Worm (Caenorhabditis elegans) whole organism, L3 larva: ENCODE measurements around the gene C55C3.3.

Experiments used
- R02D3.7 ChIP-seq: fragments of 150-350 bp; optimal IDR thresholded peaks from 2 replicates; lab custom pipeline; 2014; ENCODE audit warnings: missing biosample characterization, missing genetic modification characterization
- ZK546.5 ChIP-seq: sonication (generic microtip); optimal IDR thresholded peaks from 2 replicates; lab custom pipeline; 2017; ENCODE audit warnings: missing biosample characterization, missing genetic modification characterization
- ama-1 ChIP-seq: fragments of 150-350 bp; optimal IDR thresholded peaks from 2 replicates; lab custom pipeline; 2018
- ceh-16 ChIP-seq: sonication (generic microtip); optimal IDR thresholded peaks from 2 replicates; lab custom pipeline; 2017; ENCODE audit warnings: missing biosample characterization, missing genetic modification characterization
- ceh-28 ChIP-seq: fragments of 150-350 bp; optimal IDR thresholded peaks from 2 replicates; lab custom pipeline; 2014; ENCODE audit warnings: missing biosample characterization, missing genetic modification reagents, missing genetic modification characterization
- ceh-82 ChIP-seq: fragments of 150-350 bp; optimal IDR thresholded peaks from 2 replicates; lab custom pipeline; 2014; ENCODE audit warnings: missing biosample characterization, missing genetic modification characterization
- egl-27 ChIP-seq: sonication (generic microtip); optimal IDR thresholded peaks from 4 replicates; lab custom pipeline; 2017; ENCODE audit warnings: missing biosample characterization, missing genetic modification reagents, missing genetic modification characterization
- elt-2 ChIP-seq: sonication (generic microtip); optimal IDR thresholded peaks from 2 replicates; lab custom pipeline; 2016; ENCODE audit warnings: missing genetic modification reagents, mild to moderate bottlenecking, missing genetic modification characterization, missing compliant biosample characterization
- fkh-2 ChIP-seq: fragments of 150-350 bp; optimal IDR thresholded peaks from 2 replicates; lab custom pipeline; 2014; ENCODE audit warnings: missing biosample characterization, missing genetic modification reagents, missing genetic modification characterization
- fos-1 ChIP-seq: fragments of 150-350 bp; optimal IDR thresholded peaks from 2 replicates; lab custom pipeline; 2014; ENCODE audit warnings: missing biosample characterization, missing genetic modification characterization
- hmg-11 ChIP-seq: sonication (generic microtip); optimal IDR thresholded peaks from 2 replicates; lab custom pipeline; 2016; ENCODE audit warnings: missing genetic modification characterization, missing compliant biosample characterization
- jun-1 ChIP-seq: fragments of 150-350 bp; optimal IDR thresholded peaks from 2 replicates; lab custom pipeline; 2014; ENCODE audit warnings: missing biosample characterization, missing genetic modification reagents, missing genetic modification characterization
- lin-15B ChIP-seq: fragments of 150-350 bp; optimal IDR thresholded peaks from 2 replicates; lab custom pipeline; 2014; ENCODE audit warnings: missing biosample characterization, missing genetic modification characterization
- lin-39 ChIP-seq: fragments of 150-350 bp; optimal IDR thresholded peaks from 2 replicates; lab custom pipeline; 2018; ENCODE audit warnings: missing biosample characterization, missing genetic modification reagents, missing genetic modification characterization
- lsy-12 ChIP-seq: sonication (generic microtip); optimal IDR thresholded peaks from 2 replicates; lab custom pipeline; 2016; ENCODE audit warnings: mild to moderate bottlenecking, missing genetic modification characterization, missing compliant biosample characterization
- nfya-1 ChIP-seq: sonication (generic microtip); optimal IDR thresholded peaks from 2 replicates; lab custom pipeline; 2017; ENCODE audit warnings: missing genetic modification characterization, mild to moderate bottlenecking, missing compliant biosample characterization, antibody characterized with exemption, moderate library complexity; ENCODE audit not compliant: insufficient read depth
- nhr-12 ChIP-seq: fragments of 150-350 bp; optimal IDR thresholded peaks from 2 replicates; lab custom pipeline; 2014; ENCODE audit warnings: missing biosample characterization, missing genetic modification characterization
- nhr-23 ChIP-seq: fragments of 150-350 bp; optimal IDR thresholded peaks from 2 replicates; lab custom pipeline; 2014; ENCODE audit warnings: missing biosample characterization, missing genetic modification reagents, missing genetic modification characterization
- nhr-237 ChIP-seq: fragments of 150-350 bp; optimal IDR thresholded peaks from 2 replicates; lab custom pipeline; 2014; ENCODE audit warnings: missing biosample characterization, missing genetic modification characterization
- nhr-25 ChIP-seq: sonication (generic microtip); optimal IDR thresholded peaks from 2 replicates; lab custom pipeline; 2017; ENCODE audit warnings: missing biosample characterization, missing genetic modification characterization
- nhr-28 ChIP-seq: fragments of 150-350 bp; optimal IDR thresholded peaks from 2 replicates; lab custom pipeline; 2014; ENCODE audit warnings: missing biosample characterization, missing genetic modification characterization
- nhr-43 ChIP-seq: sonication (generic microtip); optimal IDR thresholded peaks from 2 replicates; lab custom pipeline; 2016; ENCODE audit warnings: mild to moderate bottlenecking, missing genetic modification characterization, missing compliant biosample characterization; ENCODE audit not compliant: poor library complexity, severe bottlenecking
- nhr-77 ChIP-seq: fragments of 150-350 bp; optimal IDR thresholded peaks from 2 replicates; lab custom pipeline; 2014; ENCODE audit warnings: missing biosample characterization, missing genetic modification characterization
- pha-4 ChIP-seq: fragments of 150-350 bp; optimal IDR thresholded peaks from 2 replicates; lab custom pipeline; 2014; ENCODE audit warnings: missing biosample characterization, missing genetic modification reagents, missing genetic modification characterization
- pqm-1 ChIP-seq: fragments of 150-350 bp; optimal IDR thresholded peaks from 2 replicates; lab custom pipeline; 2017; ENCODE audit warnings: missing biosample characterization, missing genetic modification characterization, inconsistent platforms
- skn-1 ChIP-seq: fragments of 150-350 bp; optimal IDR thresholded peaks from 2 replicates; lab custom pipeline; 2014; ENCODE audit warnings: missing biosample characterization, missing genetic modification characterization
- snpc-4 ChIP-seq: fragments of 150-350 bp; optimal IDR thresholded peaks from 2 replicates; lab custom pipeline; 2014; ENCODE audit warnings: missing biosample characterization, missing genetic modification characterization
- tbx-2 ChIP-seq: sonication (generic microtip); optimal IDR thresholded peaks from 2 replicates; lab custom pipeline; 2016; ENCODE audit warnings: mild to moderate bottlenecking, missing genetic modification characterization, missing compliant biosample characterization
- unc-39 ChIP-seq: sonication (generic microtip); optimal IDR thresholded peaks from 4 replicates; lab custom pipeline; 2017; ENCODE audit warnings: missing biosample characterization, missing genetic modification characterization
- unc-62 ChIP-seq: fragments of 150-350 bp; sonication (generic microtip); optimal IDR thresholded peaks from 4 replicates; lab custom pipeline; 2014; ENCODE audit warnings: missing biosample characterization, missing genetic modification reagents, missing genetic modification characterization
- ztf-11 ChIP-seq: fragments of 150-350 bp; optimal IDR thresholded peaks from 2 replicates; lab custom pipeline; 2014; ENCODE audit warnings: missing biosample characterization, missing genetic modification characterization
- ztf-4 ChIP-seq: fragments of 150-350 bp; optimal IDR thresholded peaks from 2 replicates; lab custom pipeline; 2014; ENCODE audit warnings: missing biosample characterization, missing genetic modification characterization

Gene C55C3.3

ce11 chrIV:5685014-5685413 lies at the start of gene C55C3.3:
C55C3.3 (plus strand) TSS chrIV:5685287.
- no peak for TF ChIP-seq unc-62 (GFP tag; lab: Kevin White, UChicago)
- no peak for TF ChIP-seq nhr-23 (tag; lab: Kevin White, UChicago)
- TF ChIP-seq ceh-28 = peak; percentile 97
- no peak for TF ChIP-seq elt-2 (tag; lab: Kevin White, UChicago)
- TF ChIP-seq, all 47 proteins: peak for 1

ce11 chrIV:5635551-5635950 lies 49.5 kb upstream of the C55C3.3 start, which contains the start of gene srd-13:
srd-13 (minus strand) TSS chrIV:5635651.
- TF ChIP-seq nhr-237 (tag; lab: Kevin White, UChicago) (no peak), nhr-25 (tag; lab: Kevin White, UChicago) (no peak), ztf-4 (tag; lab: Kevin White, UChicago) (no peak), pqm-1 (tag; lab: Kevin White, UChicago) (no peak), fkh-2 (no peak), nhr-77 (no peak), lsy-12 (tag; lab: Kevin White, UChicago) (no peak)
- TF ChIP-seq, all 47 proteins: peak for 0

ce11 chrIV:5645514-5646052 lies 39.5 kb upstream of the C55C3.3 start, which contains the start of the genes srd-8 and B0547.2:
srd-8 (minus strand) TSS chrIV:5645614.
B0547.2 (plus strand) TSS chrIV:5646002.
- TF ChIP-seq hmg-11 (tag; lab: Kevin White, UChicago) = no peak
- no peak for TF ChIP-seq unc-62 (GFP tag; lab: Kevin White, UChicago)
- TF ChIP-seq nhr-12 (tag; lab: Kevin White, UChicago) = no peak
- no peak for TF ChIP-seq nhr-28 (tag; lab: Kevin White, UChicago)
- TF ChIP-seq fos-1 (tag; lab: Kevin White, UChicago) = no peak
- TF ChIP-seq jun-1 = no peak
- no peak for TF ChIP-seq tbx-2
- TF ChIP-seq snpc-4 = no peak
- TF ChIP-seq ZK546.5 (tag; lab: Kevin White, UChicago) = no peak
- no peak for TF ChIP-seq elt-2 (tag; lab: Kevin White, UChicago)
- TF ChIP-seq unc-39 (tag; lab: Kevin White, UChicago) = no peak
- TF ChIP-seq ceh-28 = no peak
- no peak for TF ChIP-seq nhr-237 (tag; lab: Kevin White, UChicago)
- TF ChIP-seq ztf-11 (tag; lab: Kevin White, UChicago) = no peak
- no peak for TF ChIP-seq pha-4
- TF ChIP-seq lin-39 (tag; lab: Kevin White, UChicago) = no peak
- TF ChIP-seq egl-27 (tag; lab: Kevin White, UChicago) = no peak

- TF ChIP-seq lin-15B (tag; lab: Kevin White, UChicago) = peak; percentile 20
- no peak for TF ChIP-seq nhr-43
- TF ChIP-seq skn-1 (tag; lab: Kevin White, UChicago) = no peak
- peak; percentile 56 for TF ChIP-seq pha-4
- TF ChIP-seq R02D3.7 (tag; lab: Kevin White, UChicago) = peak; percentile 90
- TF ChIP-seq nfya-1 (tag; lab: Kevin White, UChicago) = peak; percentile 15
- TF ChIP-seq nhr-237 (tag; lab: Kevin White, UChicago) = no peak
These were observed 36.0 kb upstream of the C55C3.3 start, which contains the start of gene csn-5 for ce11 chrIV:5649073-5649583. csn-5 (plus strand) TSS chrIV:5649533.

- TF ChIP-seq nhr-43 = peak; percentile 11
- no peak for TF ChIP-seq nhr-28 (tag; lab: Kevin White, UChicago)
These were observed 34.2 kb upstream of the C55C3.3 start for ce11 chrIV:5650761-5651332.

DNA sequence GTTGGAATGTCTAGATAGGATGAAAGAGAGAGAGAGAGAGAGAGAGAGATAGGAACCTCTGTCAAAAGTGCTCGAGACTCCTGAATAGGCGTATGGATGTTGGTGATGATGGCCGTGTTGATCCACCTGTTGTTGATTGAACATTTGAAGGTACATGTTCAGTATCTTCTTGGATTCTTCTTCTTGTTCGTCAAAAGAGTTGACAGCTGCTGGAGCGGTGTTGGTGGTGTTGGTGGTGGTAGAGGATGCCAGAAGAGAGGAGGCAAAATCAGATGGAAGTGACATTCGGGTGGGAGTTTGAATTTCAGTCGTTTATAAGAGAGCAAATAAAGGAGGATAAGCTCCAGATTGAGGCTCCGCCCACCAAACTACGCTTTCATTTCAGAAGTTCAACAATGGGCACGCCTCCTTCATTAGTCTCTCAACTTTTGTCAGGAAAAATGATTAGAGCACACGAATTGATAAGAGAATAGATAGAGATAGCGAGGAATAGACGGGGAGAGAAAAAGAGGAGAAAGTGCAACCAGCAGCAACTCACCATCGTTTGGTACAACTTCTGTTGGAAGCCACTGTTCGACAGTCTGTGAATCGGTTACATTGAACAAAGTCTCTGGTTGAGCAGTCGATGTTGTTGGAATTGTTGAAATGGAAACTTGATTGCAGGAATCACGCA lies 32.1 kb upstream of the C55C3.3 start:
- TF ChIP-seq ceh-82 (tag; lab: Kevin White, UChicago) = no peak
- peak; percentile 63 for TF ChIP-seq elt-2 (tag; lab: Kevin White, UChicago)
- TF ChIP-seq ceh-16 (tag; lab: Kevin White, UChicago) = no peak
- TF ChIP-seq pqm-1 (tag; lab: Kevin White, UChicago) = peak; percentile 50
- no peak for TF ChIP-seq nhr-25 (tag; lab: Kevin White, UChicago)
- TF ChIP-seq ama-1 (lab: Kevin White, UChicago) = peak; percentile 8
- no peak for TF ChIP-seq lsy-12 (tag; lab: Kevin White, UChicago)
